Fruit fly (Drosophila melanogaster) whole organism, embryonic: ENCODE data around the gene MBD-like.
A peak's percentile ranks its signal among the peaks of the same experiment; 100 is the strongest.

ENCODE experiments used
- Atf-2 ChIP-seq: fragments of 200-800 bp; sonication (Bioruptor generic); optimal IDR thresholded peaks from 2 replicates; lab custom pipeline; 2016; ENCODE audit warnings: missing biosample characterization, missing genetic modification characterization
- CG10979 ChIP-seq: fragments of 200-800 bp; sonication (Bioruptor generic); optimal IDR thresholded peaks from 2 replicates; lab custom pipeline; 2018; ENCODE audit warnings: missing biosample characterization, mild to moderate bottlenecking, missing genetic modification characterization, moderate library complexity
- CG11085 ChIP-seq: fragments of 200-800 bp; sonication (Bioruptor generic); IDR thresholded peaks from 2 replicates; pipeline ENCODE4 v1.3.6; 2022; ENCODE audit warnings: missing biosample characterization, missing genetic modification characterization
- CG11696 ChIP-seq: fragments of 200-800 bp; sonication (Bioruptor generic); IDR thresholded peaks from 2 replicates; pipeline ENCODE4 v1.3.6; 2022; ENCODE audit warnings: missing biosample characterization, missing genetic modification characterization
- CG12299 ChIP-seq: fragments of 200-800 bp; sonication (Bioruptor generic); optimal IDR thresholded peaks from 2 replicates; lab custom pipeline; 2018; ENCODE audit warnings: missing biosample characterization, mild to moderate bottlenecking, missing genetic modification characterization
- CG12744 ChIP-seq: fragments of 200-800 bp; sonication (Bioruptor generic); optimal IDR thresholded peaks from 2 replicates; lab custom pipeline; 2016; ENCODE audit warnings: missing biosample characterization, missing genetic modification characterization
- CG15269 ChIP-seq: fragments of 200-800 bp; sonication (Bioruptor generic); optimal IDR thresholded peaks from 2 replicates; lab custom pipeline; 2018; ENCODE audit warnings: missing biosample characterization, mild to moderate bottlenecking, missing genetic modification characterization, moderate library complexity
- CG15479 ChIP-seq: fragments of 200-800 bp; sonication (Bioruptor generic); optimal IDR thresholded peaks from 3 replicates; lab custom pipeline; 2019; ENCODE audit warnings: missing biosample characterization, mild to moderate bottlenecking, missing genetic modification characterization, moderate library complexity
- CG32532 ChIP-seq: fragments of 200-800 bp; sonication (Bioruptor generic); IDR thresholded peaks from 2 replicates; pipeline ENCODE4 v1.3.6; 2022; ENCODE audit warnings: missing biosample characterization, missing genetic modification characterization
- CG3281 ChIP-seq: fragments of 200-800 bp; sonication (Bioruptor generic); optimal IDR thresholded peaks from 3 replicates; lab custom pipeline; 2017; ENCODE audit warnings: missing biosample characterization, mild to moderate bottlenecking, missing genetic modification characterization
- CG6813 ChIP-seq: fragments of 200-800 bp; sonication (Bioruptor generic); optimal IDR thresholded peaks from 2 replicates; lab custom pipeline; 2017; ENCODE audit warnings: missing biosample characterization, missing genetic modification characterization, mild to moderate bottlenecking, moderate library complexity, missing genetic modification reagents
- CG8089 ChIP-seq: fragments of 200-800 bp; sonication (Bioruptor generic); optimal IDR thresholded peaks from 3 replicates; lab custom pipeline; 2016; ENCODE audit warnings: missing biosample characterization, missing genetic modification characterization
- CG8290 ChIP-seq, 3 experiments: fragments of 200-800 bp; sonication (Bioruptor generic); optimal IDR thresholded peaks; 2 replicates each; lab custom pipeline; 2016 to 2019; ENCODE audit warnings: missing biosample characterization in 3 of 3, missing genetic modification characterization in 3 of 3, mild to moderate bottlenecking in 2 of 3, moderate library complexity in 1 of 3
- CG9727 ChIP-seq: fragments of 200-800 bp; sonication (Bioruptor generic); optimal IDR thresholded peaks from 3 replicates; lab custom pipeline; 2017; ENCODE audit warnings: missing biosample characterization, mild to moderate bottlenecking, missing genetic modification characterization
- Dek ChIP-seq: fragments of 200-800 bp; sonication (Bioruptor generic); optimal IDR thresholded peaks from 3 replicates; lab custom pipeline; 2019; ENCODE audit warnings: missing biosample characterization, mild to moderate bottlenecking, missing genetic modification characterization, moderate library complexity
- Dfd ChIP-seq, 2 experiments: fragments of >200 bp; optimal IDR thresholded peaks; 2 replicates each; lab custom pipeline; 2017; ENCODE audit warnings: missing biosample characterization in 2 of 2, missing genetic modification characterization in 2 of 2
- Dp ChIP-seq: fragments of 200-800 bp; sonication (Bioruptor generic); optimal IDR thresholded peaks from 2 replicates; lab custom pipeline; 2018; ENCODE audit warnings: missing biosample characterization, mild to moderate bottlenecking, missing genetic modification characterization, moderate library complexity
- GATAe ChIP-seq: fragments of 200-800 bp; sonication (Bioruptor generic); conservative IDR thresholded peaks from 2 replicates; pipeline ENCODE4 v1.3.6; 2022; ENCODE audit warnings: missing biosample characterization, missing genetic modification characterization
- Hey ChIP-seq: fragments of 200-800 bp; sonication (Bioruptor generic); optimal IDR thresholded peaks from 3 replicates; lab custom pipeline; 2018; ENCODE audit warnings: missing biosample characterization, mild to moderate bottlenecking, missing genetic modification characterization
- HmgZ ChIP-seq: fragments of 200-800 bp; sonication (Bioruptor generic); optimal IDR thresholded peaks from 2 replicates; lab custom pipeline; 2018; ENCODE audit warnings: missing biosample characterization, mild to moderate bottlenecking, missing genetic modification characterization
- MESR4 ChIP-seq: fragments of 200-800 bp; sonication (Bioruptor generic); optimal IDR thresholded peaks from 2 replicates; lab custom pipeline; 2018; ENCODE audit warnings: missing biosample characterization, mild to moderate bottlenecking, missing genetic modification characterization, moderate library complexity
- Med ChIP-seq: fragments of 200-800 bp; sonication (Bioruptor generic); peaks from one replicate; lab custom pipeline; 2016; ENCODE audit warnings: missing biosample characterization, missing genetic modification characterization, mild to moderate bottlenecking, inconsistent platforms, moderate library complexity
- Mes4 ChIP-seq: fragments of 200-800 bp; sonication (Bioruptor generic); optimal IDR thresholded peaks from 2 replicates; lab custom pipeline; 2016; ENCODE audit warnings: missing biosample characterization, missing genetic modification characterization
- ase ChIP-seq: fragments of 200-800 bp; sonication (Bioruptor generic); IDR thresholded peaks from 3 replicates; pipeline ENCODE4 v1.3.6; 2022; ENCODE audit warnings: missing biosample characterization, missing genetic modification characterization
- cas ChIP-seq: fragments of 200-800 bp; sonication (Bioruptor generic); IDR thresholded peaks from 2 replicates; pipeline ENCODE4 v1.3.6; 2022; ENCODE audit warnings: missing biosample characterization, missing genetic modification characterization
- cg ChIP-seq: fragments of 200-800 bp; sonication (Bioruptor generic); optimal IDR thresholded peaks from 3 replicates; lab custom pipeline; 2019; ENCODE audit warnings: missing biosample characterization, mild to moderate bottlenecking, missing genetic modification characterization, moderate library complexity
- dmrt99B ChIP-seq: fragments of 200-800 bp; sonication (Bioruptor generic); optimal IDR thresholded peaks from 2 replicates; lab custom pipeline; 2018; ENCODE audit warnings: missing biosample characterization, mild to moderate bottlenecking, missing genetic modification characterization, moderate library complexity
- ftz-f1 ChIP-seq: fragments of 200-800 bp; sonication (Bioruptor generic); optimal IDR thresholded peaks from 2 replicates; lab custom pipeline; 2016; ENCODE audit warnings: missing biosample characterization, missing genetic modification characterization
- grn ChIP-seq: fragments of 200-800 bp; sonication (Bioruptor generic); optimal IDR thresholded peaks from 3 replicates; lab custom pipeline; 2017; ENCODE audit warnings: missing biosample characterization, missing genetic modification characterization
- ind ChIP-seq: fragments of 200-800 bp; sonication (Bioruptor generic); optimal IDR thresholded peaks from 3 replicates; lab custom pipeline; 2016; ENCODE audit warnings: missing biosample characterization, missing genetic modification characterization
- mirr ChIP-seq: fragments of 200-800 bp; sonication (Bioruptor generic); optimal IDR thresholded peaks from 3 replicates; lab custom pipeline; 2018; ENCODE audit warnings: missing biosample characterization, mild to moderate bottlenecking, missing genetic modification characterization
- prd ChIP-seq, 3 experiments: fragments of >200 bp in 2 of 3; fragments of 200-800 bp in 1 of 3; sonication (Bioruptor generic) in 1 of 3; optimal IDR thresholded peaks in 2 of 3; IDR thresholded peaks in 1 of 3; 2 replicates in 2 of 3; 3 replicates in 1 of 3; pipeline versions ENCODE4 v1.3.6 to Lab custom; 2017 to 2022; ENCODE audit warnings: missing biosample characterization in 1 of 3, missing genetic modification characterization in 1 of 3
- ranshi ChIP-seq: fragments of 200-800 bp; sonication (Bioruptor generic); IDR thresholded peaks from 2 replicates; pipeline ENCODE4 v1.3.6; 2022; ENCODE audit warnings: missing biosample characterization, missing genetic modification characterization
- repo ChIP-seq: fragments of 200-800 bp; sonication (Bioruptor generic); optimal IDR thresholded peaks from 2 replicates; lab custom pipeline; 2016; ENCODE audit warnings: missing biosample characterization, missing genetic modification characterization
- sug ChIP-seq: fragments of 200-800 bp; optimal IDR thresholded peaks from 2 replicates; lab custom pipeline; 2019; ENCODE audit warnings: missing biosample characterization, mild to moderate bottlenecking, missing genetic modification characterization, moderate library complexity
- twi ChIP-seq: fragments of 200-800 bp; optimal IDR thresholded peaks from 2 replicates; lab custom pipeline; 2019; ENCODE audit warnings: missing biosample characterization, mild to moderate bottlenecking, missing genetic modification characterization, moderate library complexity
- vvl ChIP-seq: fragments of 200-800 bp; sonication (Bioruptor generic); IDR thresholded peaks from 2 replicates; pipeline ENCODE4 v1.3.6; 2022; ENCODE audit warnings: missing biosample characterization, missing genetic modification characterization
- wek ChIP-seq: fragments of 200-800 bp; sonication (Bioruptor generic); optimal IDR thresholded peaks from 3 replicates; lab custom pipeline; 2018; ENCODE audit warnings: missing biosample characterization, mild to moderate bottlenecking, missing genetic modification characterization, moderate library complexity
- zf30C ChIP-seq: fragments of 200-800 bp; sonication (Bioruptor generic); optimal IDR thresholded peaks from 3 replicates; lab custom pipeline; 2018; ENCODE audit warnings: missing biosample characterization, mild to moderate bottlenecking, missing genetic modification characterization
- zfh1 ChIP-seq: fragments of 200-800 bp; sonication (Bioruptor generic); IDR thresholded peaks from 3 replicates; pipeline ENCODE4 v1.3.6; 2022; ENCODE audit warnings: missing biosample characterization, missing genetic modification characterization
- zfh2 ChIP-seq: fragments of 200-800 bp; sonication (Bioruptor generic); optimal IDR thresholded peaks from 2 replicates; lab custom pipeline; 2016; ENCODE audit warnings: missing biosample characterization, missing genetic modification characterization

MBD-like gene

DNA sequence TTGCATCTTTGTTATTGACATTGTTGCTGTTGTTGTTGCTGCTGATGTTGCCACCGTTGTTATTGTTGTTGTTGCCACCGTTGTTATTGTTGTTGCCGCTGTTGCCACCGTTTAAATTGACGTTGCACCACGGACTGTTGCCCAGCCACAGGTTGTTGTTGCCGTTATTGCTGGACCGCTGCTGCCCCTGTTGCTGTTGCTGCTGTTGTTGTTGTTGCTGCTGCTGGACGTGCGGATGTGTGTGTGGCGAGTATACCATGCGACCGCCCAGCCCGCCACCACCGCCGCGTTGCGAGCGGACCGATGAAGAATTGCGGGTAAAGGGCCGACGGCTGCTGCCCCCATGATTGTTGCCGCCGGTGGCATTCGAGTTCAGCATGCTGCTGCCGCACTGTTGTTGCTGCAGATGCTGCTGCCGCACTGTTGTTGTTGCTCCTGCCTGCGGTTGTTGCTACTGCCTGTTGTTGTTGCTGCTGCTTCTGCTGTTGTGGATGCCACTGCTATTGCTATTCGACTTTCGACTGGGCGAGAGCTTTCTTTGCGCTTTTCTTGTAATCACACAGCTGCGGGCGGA is 12.7 kb upstream of the MBD-like start (continued):
- TF ChIP-seq CG12299 (no peak), CG12744 (GFP tag; lab: Kevin White, UChicago) (no peak), Dek (no peak), Atf-2 (GFP tag; lab: Kevin White, UChicago) (no peak), ase (0 out of 3 replicates have a peak, but pooled peaks have one; percentile 41), CG9727 (GFP tag; lab: Kevin White, UChicago) (no peak), cas (GFP tag; lab: Robert Waterston, UW) (no peak), zfh2 (no peak), Med (GFP tag; lab: Kevin White, UChicago) (peak; percentile 70), Dfd (GFP tag; optimal IDR thresholded peaks at IDR 0.05; lab: Kevin White, UChicago) (peak in 1 of 2 experiments; percentile 62), Dp (GFP tag; lab: Kevin White, UChicago) (no peak), ranshi (GFP tag; lab: Robert Waterston, UW) (0 out of 2 replicates have a peak, but pooled peaks have one; percentile 15), prd (optimal IDR thresholded peaks at IDR 0.05; lab: Kevin White, UChicago) (no peak), prd (GFP tag; IDR thresholded peaks at IDR 0.05; lab: Robert Waterston, UW) (peak; percentile 39; the same call in 1 of the 3 replicates), zfh1 (0 out of 3 replicates have a peak, but pooled peaks have one; percentile 13)

DNA sequence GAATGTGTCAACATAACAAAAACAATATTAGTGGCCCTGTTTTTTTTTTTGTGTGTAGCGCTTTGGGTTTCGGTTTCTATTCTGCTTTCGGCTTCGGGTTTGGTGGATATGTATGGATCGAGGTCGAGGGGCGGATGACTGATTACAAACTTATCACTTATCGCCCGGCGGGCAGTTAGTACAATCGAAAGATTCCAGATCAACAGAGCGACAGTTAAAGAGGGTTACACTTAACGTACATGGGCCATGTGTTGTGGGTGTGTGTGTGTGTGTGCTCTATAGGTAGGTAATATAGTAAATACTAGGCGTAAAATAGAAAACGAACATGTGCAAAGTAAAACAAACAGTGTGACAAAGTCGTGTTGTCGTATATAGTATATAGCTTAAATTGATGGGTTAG is 10.8 kb upstream of the MBD-like start:
- no peak for TF ChIP-seq MESR4 (GFP tag; lab: Kevin White, UChicago)
- no peak for TF ChIP-seq CG32532 (GFP tag; lab: Robert Waterston, UW)
- TF ChIP-seq Med (GFP tag; lab: Kevin White, UChicago) = peak; percentile 26
- no peak for TF ChIP-seq CG11085 (GFP tag; lab: Robert Waterston, UW)
- no peak for TF ChIP-seq ind
- TF ChIP-seq twi (tag; lab: Kevin White, UChicago) = peak; percentile 70
- peak; percentile 41 for TF ChIP-seq sug
- peak; percentile 32 for TF ChIP-seq zf30C (GFP tag; lab: Kevin White, UChicago)
- TF ChIP-seq CG8290 (GFP tag; optimal IDR thresholded peaks at IDR 0.05; lab: Kevin White, UChicago) = no peak
- peak in 1 of 2 experiments; percentile 10 for TF ChIP-seq CG8290 (tag; optimal IDR thresholded peaks at IDR 0.05; lab: Kevin White, UChicago)
- peak; percentile 10 for TF ChIP-seq CG6813
- peak; percentile 93 for TF ChIP-seq grn (GFP tag; lab: Kevin White, UChicago)
- TF ChIP-seq CG10979 = no peak
- TF ChIP-seq GATAe (GFP tag; lab: Robert Waterston, UW) = peak; percentile 80
- TF ChIP-seq CG15479 (GFP tag; lab: Kevin White, UChicago) = peak; percentile 18
- TF ChIP-seq CG11696 (GFP tag; lab: Robert Waterston, UW) = no peak
- peak; percentile 58 for TF ChIP-seq ftz-f1 (GFP tag; lab: Kevin White, UChicago)
- peak; percentile 15 for TF ChIP-seq wek
- no peak for TF ChIP-seq CG15269 (tag; lab: Kevin White, UChicago)
- TF ChIP-seq HmgZ = peak; percentile 32
- TF ChIP-seq Hey (tag; lab: Kevin White, UChicago) = peak; percentile 81
- TF ChIP-seq Mes4 (GFP tag; lab: Kevin White, UChicago) = no peak
- peak; percentile 40 for TF ChIP-seq cg
- no peak for TF ChIP-seq CG3281 (GFP tag; lab: Kevin White, UChicago)
- TF ChIP-seq dmrt99B (tag; lab: Kevin White, UChicago) = no peak
- TF ChIP-seq vvl (GFP tag; lab: Robert Waterston, UW) = 0 out of 2 replicates have a peak, but pooled peaks have one; percentile 14
- TF ChIP-seq CG8089 = no peak
- no peak for TF ChIP-seq repo (GFP tag; lab: Kevin White, UChicago)
- TF ChIP-seq mirr (GFP tag; lab: Kevin White, UChicago) = peak; percentile 12
